Fruit fly (Drosophila melanogaster) whole organism, embryonic: ENCODE data around the gene aqz.

ENCODE experiments used
- Atf3 ChIP-seq: fragments of 200-800 bp; sonication (Bioruptor generic); optimal IDR thresholded peaks from 3 replicates; lab custom pipeline; 2016; ENCODE audit warnings: missing biosample characterization, missing genetic modification characterization
- C15 ChIP-seq: fragments of 200-800 bp; sonication (Bioruptor generic); IDR thresholded peaks from 3 replicates; pipeline ENCODE4 v1.3.6; 2022; ENCODE audit warnings: missing biosample characterization, missing genetic modification characterization
- CG13287 ChIP-seq: fragments of 200-800 bp; sonication (Bioruptor generic); IDR thresholded peaks from 2 replicates; pipeline ENCODE4 v1.3.6; 2022; ENCODE audit warnings: missing biosample characterization, missing genetic modification characterization; ENCODE audit not compliant: partially characterized antibody
- CG13424 ChIP-seq: fragments of 200-800 bp; sonication (Bioruptor generic); optimal IDR thresholded peaks from 2 replicates; lab custom pipeline; 2019; ENCODE audit warnings: missing biosample characterization, mild to moderate bottlenecking, missing genetic modification characterization, moderate library complexity
- CG13624 ChIP-seq: fragments of 200-800 bp; sonication (Bioruptor generic); optimal IDR thresholded peaks from 2 replicates; lab custom pipeline; 2016; ENCODE audit warnings: missing biosample characterization, missing genetic modification characterization
- CG14710 ChIP-seq: fragments of 200-800 bp; sonication (Bioruptor generic); optimal IDR thresholded peaks from 3 replicates; lab custom pipeline; 2019; ENCODE audit warnings: missing biosample characterization, mild to moderate bottlenecking, missing genetic modification characterization, moderate library complexity
- CG14860 ChIP-seq: fragments of 200-800 bp; sonication (Bioruptor generic); IDR thresholded peaks from 3 replicates; pipeline ENCODE4 v1.3.6; 2022; ENCODE audit warnings: missing biosample characterization, missing genetic modification characterization; ENCODE audit not compliant: partially characterized antibody
- CG18764 ChIP-seq: fragments of 200-800 bp; sonication (Bioruptor generic); optimal IDR thresholded peaks from 3 replicates; lab custom pipeline; 2016; ENCODE audit warnings: missing biosample characterization, missing genetic modification characterization
- CG2129 ChIP-seq: fragments of 200-800 bp; sonication (Bioruptor generic); IDR thresholded peaks from 2 replicates; pipeline ENCODE4 v1.3.6; 2022; ENCODE audit warnings: missing biosample characterization, missing genetic modification characterization; ENCODE audit not compliant: partially characterized antibody
- CG2199 ChIP-seq: fragments of 200-800 bp; sonication (Bioruptor generic); IDR thresholded peaks from 3 replicates; pipeline ENCODE4 v1.3.6; 2022; ENCODE audit warnings: missing biosample characterization, missing genetic modification characterization
- CG32767 ChIP-seq: fragments of 200-800 bp; sonication (Bioruptor generic); IDR thresholded peaks from 2 replicates; pipeline ENCODE4 v1.3.6; 2022; ENCODE audit warnings: missing biosample characterization, missing genetic modification characterization
- CG33557 ChIP-seq: fragments of 200-800 bp; sonication (Bioruptor generic); optimal IDR thresholded peaks from 2 replicates; lab custom pipeline; 2019; ENCODE audit warnings: missing biosample characterization, mild to moderate bottlenecking, missing genetic modification characterization, moderate library complexity
- CG34224 ChIP-seq: fragments of 200-800 bp; sonication (Bioruptor generic); IDR thresholded peaks from 3 replicates; pipeline ENCODE4 v1.3.6; 2022; ENCODE audit warnings: missing biosample characterization, missing genetic modification characterization; ENCODE audit not compliant: partially characterized antibody
- CG3847 ChIP-seq: fragments of 200-800 bp; sonication (Bioruptor generic); IDR thresholded peaks from 2 replicates; pipeline ENCODE4 v1.3.6; 2022; ENCODE audit warnings: missing biosample characterization, missing genetic modification characterization
- CG6254 ChIP-seq: fragments of 200-800 bp; sonication (Bioruptor generic); optimal IDR thresholded peaks from 3 replicates; lab custom pipeline; 2017; ENCODE audit warnings: mild to moderate bottlenecking, missing biosample characterization, missing genetic modification reagents, missing genetic modification characterization
- D19A ChIP-seq: fragments of 200-800 bp; optimal IDR thresholded peaks from 3 replicates; lab custom pipeline; 2019; ENCODE audit warnings: missing biosample characterization, mild to moderate bottlenecking, missing genetic modification characterization, moderate library complexity
- Dref ChIP-seq: fragments of 200-800 bp; sonication (Bioruptor generic); IDR thresholded peaks from 2 replicates; pipeline ENCODE4 v1.3.6; 2022; ENCODE audit warnings: missing biosample characterization, missing genetic modification characterization
- E2f2 ChIP-seq: fragments of 200-800 bp; sonication (Bioruptor generic); IDR thresholded peaks from 2 replicates; pipeline ENCODE4 v1.3.6; 2022; ENCODE audit warnings: missing biosample characterization, missing genetic modification characterization
- Ets97D ChIP-seq: fragments of 200-800 bp; sonication (Bioruptor generic); optimal IDR thresholded peaks from 3 replicates; lab custom pipeline; 2016; ENCODE audit warnings: missing biosample characterization, missing genetic modification characterization
- Hand ChIP-seq: fragments of 200-800 bp; sonication (Bioruptor generic); optimal IDR thresholded peaks from 2 replicates; lab custom pipeline; 2017; ENCODE audit warnings: mild to moderate bottlenecking, missing biosample characterization, missing genetic modification reagents, missing genetic modification characterization
- MBD-R2 ChIP-seq: fragments of 200-800 bp; sonication (Bioruptor generic); IDR thresholded peaks from 2 replicates; pipeline ENCODE4 v1.3.6; 2022; ENCODE audit warnings: missing biosample characterization, missing genetic modification characterization
- MESR4 ChIP-seq: fragments of 200-800 bp; sonication (Bioruptor generic); optimal IDR thresholded peaks from 2 replicates; lab custom pipeline; 2018; ENCODE audit warnings: missing biosample characterization, mild to moderate bottlenecking, missing genetic modification characterization, moderate library complexity
- Meics ChIP-seq: fragments of 200-800 bp; sonication (Bioruptor generic); optimal IDR thresholded peaks from 2 replicates; lab custom pipeline; 2017; ENCODE audit warnings: missing biosample characterization, mild to moderate bottlenecking, missing genetic modification characterization
- Stat92E ChIP-seq, 3 experiments: fragments of >200 bp in 2 of 3; fragments of 200-800 bp in 1 of 3; sonication (Bioruptor generic) in 1 of 3; optimal IDR thresholded peaks; 2 replicates each; lab custom pipeline; 2017 to 2019; ENCODE audit warnings: missing biosample characterization in 3 of 3, missing genetic modification characterization in 3 of 3, mild to moderate bottlenecking in 1 of 3, moderate library complexity in 1 of 3
- YL-1 ChIP-seq: fragments of 200-800 bp; sonication (Bioruptor generic); optimal IDR thresholded peaks from 3 replicates; lab custom pipeline; 2017; ENCODE audit warnings: missing biosample characterization, mild to moderate bottlenecking, missing genetic modification characterization
- aop ChIP-seq: fragments of 200-800 bp; sonication (Bioruptor generic); IDR thresholded peaks from 2 replicates; pipeline ENCODE4 v1.3.6; 2022; ENCODE audit warnings: missing biosample characterization, missing genetic modification characterization
- az2 ChIP-seq: fragments of 200-800 bp; sonication (Bioruptor generic); optimal IDR thresholded peaks from 3 replicates; lab custom pipeline; 2016; ENCODE audit warnings: missing biosample characterization, missing genetic modification characterization
- bowl ChIP-seq: fragments of 200-800 bp; sonication (Bioruptor generic); IDR thresholded peaks from 2 replicates; pipeline ENCODE4 v1.3.6; 2022; ENCODE audit warnings: missing biosample characterization, missing genetic modification characterization
- br ChIP-seq: fragments of >200 bp; optimal IDR thresholded peaks from 2 replicates; lab custom pipeline; 2017
- corto ChIP-seq: fragments of 200-800 bp; sonication (Bioruptor generic); optimal IDR thresholded peaks from 2 replicates; lab custom pipeline; 2016; ENCODE audit warnings: missing biosample characterization, mild to moderate bottlenecking, missing genetic modification characterization, moderate library complexity
- ftz-f1 ChIP-seq: fragments of 200-800 bp; sonication (Bioruptor generic); optimal IDR thresholded peaks from 2 replicates; lab custom pipeline; 2016; ENCODE audit warnings: missing biosample characterization, missing genetic modification characterization
- gfzf ChIP-seq: fragments of 200-800 bp; sonication (Bioruptor generic); optimal IDR thresholded peaks from 2 replicates; lab custom pipeline; 2016; ENCODE audit warnings: missing biosample characterization, mild to moderate bottlenecking, missing genetic modification characterization, moderate library complexity
- grn ChIP-seq: fragments of 200-800 bp; sonication (Bioruptor generic); optimal IDR thresholded peaks from 3 replicates; lab custom pipeline; 2017; ENCODE audit warnings: missing biosample characterization, missing genetic modification characterization
- inv ChIP-seq: fragments of 200-800 bp; sonication (Bioruptor generic); IDR thresholded peaks from 2 replicates; pipeline ENCODE4 v1.3.6; 2022; ENCODE audit warnings: missing biosample characterization, missing genetic modification characterization; ENCODE audit not compliant: partially characterized antibody
- lola ChIP-seq, 3 experiments: fragments of >200 bp in 2 of 3; fragments of 200-800 bp in 1 of 3; sonication (Bioruptor generic) in 1 of 3; optimal IDR thresholded peaks; 2 replicates each; lab custom pipeline; 2017 to 2019; ENCODE audit warnings: missing biosample characterization in 3 of 3, missing genetic modification characterization in 3 of 3, mild to moderate bottlenecking in 1 of 3, moderate library complexity in 1 of 3
- luna ChIP-seq: fragments of 200-800 bp; sonication (Bioruptor generic); optimal IDR thresholded peaks from 2 replicates; lab custom pipeline; 2016; ENCODE audit warnings: missing biosample characterization, missing genetic modification characterization
- nau ChIP-seq: fragments of 200-800 bp; sonication (Bioruptor generic); optimal IDR thresholded peaks from 3 replicates; lab custom pipeline; 2017; ENCODE audit warnings: missing biosample characterization, mild to moderate bottlenecking, missing genetic modification characterization, missing genetic modification reagents
- phol ChIP-seq: fragments of 200-800 bp; sonication (Bioruptor generic); optimal IDR thresholded peaks from 3 replicates; lab custom pipeline; 2018; ENCODE audit warnings: missing biosample characterization, mild to moderate bottlenecking, missing genetic modification characterization, moderate library complexity
- pzg ChIP-seq: fragments of 200-800 bp; sonication (Bioruptor generic); optimal IDR thresholded peaks from 3 replicates; lab custom pipeline; 2018; ENCODE audit warnings: missing biosample characterization, mild to moderate bottlenecking, missing genetic modification characterization, moderate library complexity
- salm ChIP-seq: fragments of 200-800 bp; sonication (Bioruptor generic); optimal IDR thresholded peaks from 2 replicates; lab custom pipeline; 2018; ENCODE audit warnings: missing biosample characterization, mild to moderate bottlenecking, missing genetic modification characterization
- sd ChIP-seq: fragments of 200-800 bp; sonication (Bioruptor generic); optimal IDR thresholded peaks from 3 replicates; lab custom pipeline; 2018; ENCODE audit warnings: missing biosample characterization, mild to moderate bottlenecking, missing genetic modification characterization, moderate library complexity
- sens ChIP-seq: fragments of 200-800 bp; sonication (Bioruptor generic); peaks from one replicate; lab custom pipeline; 2016; ENCODE audit warnings: missing biosample characterization, missing genetic modification characterization
- slp2 ChIP-seq: fragments of 200-800 bp; sonication (Bioruptor generic); optimal IDR thresholded peaks from 2 replicates; lab custom pipeline; 2016; ENCODE audit warnings: missing biosample characterization, missing genetic modification characterization
- stwl ChIP-seq: fragments of 200-800 bp; sonication (Bioruptor generic); optimal IDR thresholded peaks from 3 replicates; lab custom pipeline; 2018; ENCODE audit warnings: missing biosample characterization, mild to moderate bottlenecking, missing genetic modification characterization, moderate library complexity
- tin ChIP-seq: fragments of 200-800 bp; sonication (Bioruptor generic); optimal IDR thresholded peaks from 3 replicates; lab custom pipeline; 2016; ENCODE audit warnings: missing biosample characterization, missing genetic modification characterization
- trem ChIP-seq: fragments of 200-800 bp; optimal IDR thresholded peaks from 3 replicates; lab custom pipeline; 2019; ENCODE audit warnings: missing biosample characterization, mild to moderate bottlenecking, missing genetic modification characterization, moderate library complexity
- zf30C ChIP-seq: fragments of 200-800 bp; sonication (Bioruptor generic); optimal IDR thresholded peaks from 3 replicates; lab custom pipeline; 2018; ENCODE audit warnings: missing biosample characterization, mild to moderate bottlenecking, missing genetic modification characterization
- zfh1 ChIP-seq: fragments of 200-800 bp; sonication (Bioruptor generic); IDR thresholded peaks from 3 replicates; pipeline ENCODE4 v1.3.6; 2022; ENCODE audit warnings: missing biosample characterization, missing genetic modification characterization

Gene aqz

dm6 chr3R:8823761-8824499 lies 3.4 kb upstream of the aqz start, which contains the start of the genes IscU and CG8379 (continued):
- TF ChIP-seq MBD-R2 (GFP tag; lab: Robert Waterston, UW) = peak; percentile 77
- no peak for TF ChIP-seq zfh1 (GFP tag; lab: Robert Waterston, UW)
- peak; percentile 40; the same call in 1 of the 2 replicates for TF ChIP-seq CG3847 (GFP tag; lab: Robert Waterston, UW)
- TF ChIP-seq CG32767 (GFP tag; lab: Robert Waterston, UW) = no peak
- peak in 1 of 3 experiments; percentile 18 for TF ChIP-seq lola (GFP tag; optimal IDR thresholded peaks at IDR 0.05; lab: Kevin White, UChicago)
- peak; percentile 32; the same call in 1 of the 2 replicates for TF ChIP-seq E2f2 (GFP tag; lab: Robert Waterston, UW)
- TF ChIP-seq CG13287 (GFP tag; lab: Robert Waterston, UW) = peak; percentile 82
- no peak for TF ChIP-seq aop
- TF ChIP-seq Atf3 (GFP tag; lab: Kevin White, UChicago) = no peak
- no peak for TF ChIP-seq CG13624 (GFP tag; lab: Kevin White, UChicago)
- peak; percentile 10 for TF ChIP-seq Ets97D (GFP tag; lab: Kevin White, UChicago)
- TF ChIP-seq D19A = peak; percentile 42
- peak; percentile 11 for TF ChIP-seq CG13424 (tag; lab: Kevin White, UChicago)
- no peak for TF ChIP-seq CG2199 (GFP tag; lab: Robert Waterston, UW)
- peak; percentile 92 for TF ChIP-seq stwl (tag; lab: Kevin White, UChicago)
- no peak for TF ChIP-seq tin (GFP tag; lab: Kevin White, UChicago)
- no peak for TF ChIP-seq luna (GFP tag; lab: Kevin White, UChicago)
- no peak for TF ChIP-seq br (lab: Kevin White, UChicago)
- no peak for TF ChIP-seq CG18764 (GFP tag; lab: Kevin White, UChicago)
- peak; percentile 36 for TF ChIP-seq CG33557 (GFP tag; lab: Kevin White, UChicago)
- TF ChIP-seq trem = peak; percentile 98
- TF ChIP-seq CG34224 = peak; percentile 77; the same call in 2 of the 3 replicates
- peak; percentile 34; the same call in 1 of the 2 replicates for TF ChIP-seq CG2129 (GFP tag; lab: Robert Waterston, UW)
- peak in 1 of 3 experiments; percentile 10 for TF ChIP-seq Stat92E (GFP tag; optimal IDR thresholded peaks at IDR 0.05; lab: Kevin White, UChicago)
- TF ChIP-seq inv (GFP tag; lab: Robert Waterston, UW) = peak; percentile 54
- peak; percentile 73 for TF ChIP-seq gfzf (GFP tag; lab: Kevin White, UChicago)
- TF ChIP-seq phol (tag; lab: Kevin White, UChicago) = peak; percentile 43
- TF ChIP-seq bowl = no peak
- no peak for TF ChIP-seq slp2
- no peak for TF ChIP-seq sd (tag; lab: Kevin White, UChicago)
- TF ChIP-seq grn (GFP tag; lab: Kevin White, UChicago) = no peak
- peak; percentile 75 for TF ChIP-seq CG14710 (tag; lab: Kevin White, UChicago)
- TF ChIP-seq Hand (GFP tag; lab: Kevin White, UChicago) = peak; percentile 19
- peak; percentile 8 for TF ChIP-seq corto (GFP tag; lab: Kevin White, UChicago)
- peak; percentile 71 for TF ChIP-seq MESR4 (GFP tag; lab: Kevin White, UChicago)
- no peak for TF ChIP-seq Meics (GFP tag; lab: Kevin White, UChicago)
- no peak for TF ChIP-seq CG14860 (GFP tag; lab: Robert Waterston, UW)
- TF ChIP-seq YL-1 = peak; percentile 87
- TF ChIP-seq Dref (GFP tag; lab: Robert Waterston, UW) = peak; percentile 50
- TF ChIP-seq CG6254 (GFP tag; lab: Kevin White, UChicago) = peak; percentile 12
- no peak for TF ChIP-seq sens
- TF ChIP-seq az2 (GFP tag; lab: Kevin White, UChicago) = no peak
- TF ChIP-seq nau (GFP tag; lab: Kevin White, UChicago) = no peak
- no peak for TF ChIP-seq ftz-f1 (GFP tag; lab: Kevin White, UChicago)
- TF ChIP-seq salm = peak; percentile 16
- TF ChIP-seq pzg (GFP tag; lab: Kevin White, UChicago) = peak; percentile 68
- no peak for TF ChIP-seq zf30C (GFP tag; lab: Kevin White, UChicago)
- no peak for TF ChIP-seq C15 (GFP tag; lab: Robert Waterston, UW)
